Fruit fly (Drosophila melanogaster) whole organism, wandering third instar larva: ENCODE results near the gene unc-13.

Experiments
- Abd-B ChIP-seq: fragments of >200 bp; optimal IDR thresholded peaks from 2 replicates; lab custom pipeline; 2017; ENCODE audit warnings: missing biosample characterization, missing genetic modification characterization
- Dfd ChIP-seq: fragments of >200 bp; optimal IDR thresholded peaks from 2 replicates; lab custom pipeline; 2017; ENCODE audit warnings: missing biosample characterization, missing genetic modification characterization
- HLH106 ChIP-seq: fragments of 200-800 bp; optimal IDR thresholded peaks from 3 replicates; lab custom pipeline; 2019; ENCODE audit warnings: missing biosample characterization, mild to moderate bottlenecking, missing genetic modification characterization, moderate library complexity
- Hnf4 ChIP-seq: fragments of 200-800 bp; sonication (Bioruptor generic); optimal IDR thresholded peaks from 2 replicates; lab custom pipeline; 2016; ENCODE audit warnings: missing biosample characterization, mild to moderate bottlenecking, missing genetic modification characterization
- OdsH ChIP-seq: fragments of 200-800 bp; sonication (Bioruptor generic); optimal IDR thresholded peaks from 2 replicates; lab custom pipeline; 2016; ENCODE audit warnings: missing biosample characterization, mild to moderate bottlenecking, missing genetic modification characterization
- br ChIP-seq: fragments of 200-800 bp; sonication (Bioruptor generic); optimal IDR thresholded peaks from 2 replicates; lab custom pipeline; 2016; ENCODE audit warnings: missing biosample characterization, missing genetic modification characterization
- ey ChIP-seq: fragments of 200-800 bp; sonication (Bioruptor generic); optimal IDR thresholded peaks from 2 replicates; lab custom pipeline; 2016; ENCODE audit warnings: missing biosample characterization, missing genetic modification characterization
- h ChIP-seq: fragments of 200-800 bp; sonication (Bioruptor generic); optimal IDR thresholded peaks from 3 replicates; lab custom pipeline; 2016; ENCODE audit warnings: missing biosample characterization, mild to moderate bottlenecking, missing genetic modification characterization
- jim ChIP-seq: fragments of 175-275, 200-325 bp; sonication (Bioruptor generic); optimal IDR thresholded peaks from 2 replicates; lab custom pipeline; 2016; ENCODE audit warnings: missing biosample characterization, mild to moderate bottlenecking, missing genetic modification characterization
- pan ChIP-seq: fragments of >200 bp; optimal IDR thresholded peaks from 2 replicates; lab custom pipeline; 2017
- sv ChIP-seq: fragments of 200-800 bp; sonication (Bioruptor generic); optimal IDR thresholded peaks from 3 replicates; lab custom pipeline; 2016; ENCODE audit warnings: missing biosample characterization, missing genetic modification characterization
- tai ChIP-seq: sonication (Bioruptor generic); optimal IDR thresholded peaks from 2 replicates; lab custom pipeline; 2016; ENCODE audit warnings: missing biosample characterization, missing genetic modification characterization
- usp ChIP-seq: fragments of >200 bp; optimal IDR thresholded peaks from 2 replicates; lab custom pipeline; 2017; ENCODE audit warnings: missing biosample characterization, missing genetic modification characterization
- woc ChIP-seq: sonication (Bioruptor generic); optimal IDR thresholded peaks from 2 replicates; lab custom pipeline; 2016; ENCODE audit warnings: missing biosample characterization, mild to moderate bottlenecking, missing genetic modification characterization

DNA sequence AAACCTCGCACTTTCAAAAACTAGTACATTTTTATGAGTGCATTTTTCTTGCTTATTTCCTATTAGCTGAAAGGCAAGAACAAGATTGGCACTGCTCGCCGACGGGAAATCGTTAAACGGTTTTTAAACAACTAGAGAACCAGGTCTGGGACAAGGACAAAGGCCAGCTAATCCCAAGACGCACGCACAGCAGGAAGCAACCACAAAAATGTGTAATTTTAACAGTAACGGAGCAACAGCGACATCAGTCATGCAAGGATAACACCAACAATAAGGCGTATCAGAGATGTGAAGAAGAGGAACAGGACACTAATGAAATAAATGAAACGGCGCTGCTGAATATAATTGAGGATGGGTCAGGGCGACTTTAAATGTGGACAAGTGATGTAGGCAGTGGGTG, 61.0 kb downstream of the unc-13 start:
- TF ChIP-seq usp (GFP tag; lab: Kevin White, UChicago), result no peak
- no peak for TF ChIP-seq pan (lab: Kevin White, UChicago)
- TF ChIP-seq Dfd (GFP tag; lab: Kevin White, UChicago), result no peak
- no peak for TF ChIP-seq woc (GFP tag; lab: Kevin White, UChicago)
- TF ChIP-seq h (GFP tag; lab: Kevin White, UChicago), result no peak
- no peak for TF ChIP-seq Abd-B (GFP tag; lab: Kevin White, UChicago)
- TF ChIP-seq sv (GFP tag; lab: Kevin White, UChicago), result no peak
- TF ChIP-seq tai (GFP tag; lab: Kevin White, UChicago), result no peak
- no peak for TF ChIP-seq jim (GFP tag; lab: Kevin White, UChicago)
- TF ChIP-seq Hnf4 (GFP tag; lab: Kevin White, UChicago), result no peak
- TF ChIP-seq br (GFP tag; lab: Kevin White, UChicago), result no peak
- TF ChIP-seq OdsH (GFP tag; lab: Kevin White, UChicago), result no peak
- TF ChIP-seq HLH106, result no peak
- no peak for TF ChIP-seq ey
